Worm (Caenorhabditis elegans): ENCODE data around the gene oxi-1.

oxi-1 gene

ce11 chrIII:10819778-10820177 lies 38.3 kb upstream of the oxi-1 start (continued):
- TF ChIP-seq rnt-1 (tag; optimal IDR thresholded peaks at IDR 0.05) (peak; percentile 83), unc-86 (tag; optimal IDR thresholded peaks at IDR 0.05) (no peak), nhr-47 (tag; optimal IDR thresholded peaks at IDR 0.05) (peak; percentile 52), lir-3 (tag; optimal IDR thresholded peaks at IDR 0.05; ENCODE audit: poor library complexity) (no peak), ceh-63 (GFP tag; optimal IDR thresholded peaks at IDR 0.05) (no peak), vab-15 (tag; optimal IDR thresholded peaks at IDR 0.05) (no peak), ceh-88 (GFP tag; IDR thresholded peaks at IDR 0.05) (no peak), F16B12.6 (tag; optimal IDR thresholded peaks at IDR 0.05) (no peak), nhr-76 (tag; optimal IDR thresholded peaks at IDR 0.05) (no peak), nhr-71 (tag; optimal IDR thresholded peaks at IDR 0.05) (peak; percentile 86), snpc-4 (tag; optimal IDR thresholded peaks at IDR 0.05) (no peak), hpl-2 (GFP tag; optimal IDR thresholded peaks at IDR 0.05) (no peak), ceh-90 (tag; optimal IDR thresholded peaks at IDR 0.05) (no peak), Y116A8C.19 (tag; optimal IDR thresholded peaks at IDR 0.05; ENCODE audit: borderline replicate concordance) (no peak), fos-1 (tag; optimal IDR thresholded peaks at IDR 0.05) (no peak), tlp-1 (tag; optimal IDR thresholded peaks at IDR 0.05) (no peak), dsc-1 (tag; optimal IDR thresholded peaks at IDR 0.05) (peak; percentile 45), isw-1 (GFP tag; IDR thresholded peaks at IDR 0.05) (no peak), aha-1 (tag; optimal IDR thresholded peaks at IDR 0.05) (no peak), sox-4 (tag; optimal IDR thresholded peaks at IDR 0.05) (no peak), sup-37 (GFP tag; optimal IDR thresholded peaks at IDR 0.05) (peak; percentile 62), xbp-1 (tag; optimal IDR thresholded peaks at IDR 0.05) (peak; percentile 52), unc-30 (tag; optimal IDR thresholded peaks at IDR 0.05) (no peak), lin-39 (tag; optimal IDR thresholded peaks at IDR 0.05) (no peak), egl-13 (tag; optimal IDR thresholded peaks at IDR 0.05) (peak; percentile 17), nhr-28 (tag; optimal IDR thresholded peaks at IDR 0.05) (no peak), nhr-19 (GFP tag; conservative IDR thresholded peaks at IDR 0.05) (peak; percentile 74), lin-15B (tag; optimal IDR thresholded peaks at IDR 0.05) (no peak), lin-14 (GFP tag; optimal IDR thresholded peaks at IDR 0.05) (peak; percentile 78), skn-1 (tag; optimal IDR thresholded peaks at IDR 0.05) (no peak), swsn-7 (tag; optimal IDR thresholded peaks at IDR 0.05) (peak; percentile 48), aly-2 (tag; optimal IDR thresholded peaks at IDR 0.05) (no peak), mab-9 (GFP tag; IDR thresholded peaks at IDR 0.05) (no peak), snu-23 (GFP tag; optimal IDR thresholded peaks at IDR 0.05) (peak; percentile 64), ama-1 (optimal IDR thresholded peaks at IDR 0.05) (peak; percentile 35), unc-98 (GFP tag; IDR thresholded peaks at IDR 0.05) (peak; percentile 28; the same call in 1 of the 2 replicates), C04F5.9 (tag; optimal IDR thresholded peaks at IDR 0.05) (no peak), egl-27 (tag; optimal IDR thresholded peaks at IDR 0.05) (no peak), nhr-77 (tag; optimal IDR thresholded peaks at IDR 0.05) (no peak), hlh-4 (tag; optimal IDR thresholded peaks at IDR 0.05) (no peak)

ce11 chrIII:10820592-10821242 lies 37.4 kb upstream of the oxi-1 start:
- peak; percentile 27 for TF ChIP-seq nhr-20 (tag; optimal IDR thresholded peaks at IDR 0.05)
- TF ChIP-seq ama-1 (optimal IDR thresholded peaks at IDR 0.05) = peak; percentile 30
- peak in 1 of 2 experiments; percentile 58 for TF ChIP-seq lin-35 (GFP tag; optimal IDR thresholded peaks at IDR 0.05)
- TF ChIP-seq zag-1 (tag; optimal IDR thresholded peaks at IDR 0.05) = no peak
- no peak for TF ChIP-seq nhr-11 (tag; optimal IDR thresholded peaks at IDR 0.05)
- peak; percentile 67 for TF ChIP-seq nhr-85 (tag)
- TF ChIP-seq mdl-1 (tag; optimal IDR thresholded peaks at IDR 0.05) = peak in 1 of 2 experiments; percentile 20
- TF ChIP-seq efl-1 (optimal IDR thresholded peaks at IDR 0.05) = no peak
- TF ChIP-seq efl-1 (GFP tag; optimal IDR thresholded peaks at IDR 0.05 in 1 of 2) = peak in 1 of 2 experiments; percentile 2
- peak; percentile 12 for TF ChIP-seq lin-14 (GFP tag; optimal IDR thresholded peaks at IDR 0.05)
- peak; percentile 64 for TF ChIP-seq elt-2 (tag; optimal IDR thresholded peaks at IDR 0.05)

Data from whole organism, L1 larva.